Fruit fly (Drosophila melanogaster) whole organism, adult: Measurements from ENCODE around the gene CG15199.

ENCODE experiments used
- CG11617 ChIP-seq: fragments of 200-800 bp; sonication (Bioruptor generic); optimal IDR thresholded peaks from 2 replicates; lab custom pipeline; 2017; ENCODE audit warnings: mild to moderate bottlenecking, missing biosample characterization, missing genetic modification reagents, missing genetic modification characterization
- CG14711 ChIP-seq: fragments of 200-800 bp; sonication (Bioruptor generic); optimal IDR thresholded peaks from 2 replicates; lab custom pipeline; 2018; ENCODE audit warnings: missing biosample characterization, mild to moderate bottlenecking, missing genetic modification characterization, moderate library complexity
- CG1620 ChIP-seq: fragments of 200-800 bp; sonication (Bioruptor generic); optimal IDR thresholded peaks from 2 replicates; lab custom pipeline; 2016; ENCODE audit warnings: missing biosample characterization, missing genetic modification characterization
- CG7045 ChIP-seq: fragments of 200-800 bp; sonication (Bioruptor generic); optimal IDR thresholded peaks from 2 replicates; lab custom pipeline; 2017; ENCODE audit warnings: missing biosample characterization, mild to moderate bottlenecking, missing genetic modification characterization
- Clk ChIP-seq: fragments of 200-800 bp; sonication (Bioruptor generic); optimal IDR thresholded peaks from 2 replicates; lab custom pipeline; 2017; ENCODE audit warnings: missing biosample characterization, missing genetic modification characterization
- Hr96 ChIP-seq: fragments of 200-800 bp; sonication (Bioruptor generic); optimal IDR thresholded peaks from 2 replicates; lab custom pipeline; 2016; ENCODE audit warnings: missing biosample characterization, missing genetic modification characterization
- Mnt ChIP-seq: fragments of 200-800 bp; sonication (Bioruptor generic); optimal IDR thresholded peaks from 2 replicates; lab custom pipeline; 2016; ENCODE audit warnings: missing biosample characterization, mild to moderate bottlenecking, missing genetic modification characterization
- cnc ChIP-seq, 2 experiments: fragments of >200 bp; optimal IDR thresholded peaks; 2 replicates each; lab custom pipeline; 2017
- pad ChIP-seq: fragments of 200-800 bp; sonication (Bioruptor generic); optimal IDR thresholded peaks from 3 replicates; lab custom pipeline; 2017; ENCODE audit warnings: missing biosample characterization, missing genetic modification characterization, mild to moderate bottlenecking, moderate library complexity, missing genetic modification reagents
- tj ChIP-seq: fragments of 200-800 bp; sonication (Bioruptor generic); optimal IDR thresholded peaks from 3 replicates; lab custom pipeline; 2017; ENCODE audit warnings: missing biosample characterization, mild to moderate bottlenecking, missing genetic modification characterization, moderate library complexity
- toe ChIP-seq: fragments of 200-800 bp; sonication (Bioruptor generic); optimal IDR thresholded peaks from 2 replicates; lab custom pipeline; 2016; ENCODE audit warnings: missing biosample characterization, missing genetic modification characterization

dm6 chrX:11108148-11108844 lies 33.3 kb downstream of the CG15199 start, which contains the start of gene Hsp60A:
- TF ChIP-seq tj: peak; percentile 47
- TF ChIP-seq CG1620 (GFP tag; lab: Kevin White, UChicago): peak; percentile 73
- no peak for TF ChIP-seq CG11617 (GFP tag; lab: Kevin White, UChicago)
- TF ChIP-seq Mnt (GFP tag; lab: Kevin White, UChicago): no peak
- no peak for TF ChIP-seq Clk (GFP tag; lab: Kevin White, UChicago)
- TF ChIP-seq Hr96 (GFP tag; lab: Kevin White, UChicago): peak; percentile 56
- TF ChIP-seq toe (GFP tag; lab: Kevin White, UChicago): peak; percentile 33
- TF ChIP-seq CG14711 (tag; lab: Kevin White, UChicago): peak; percentile 58
- TF ChIP-seq CG7045 (GFP tag; lab: Kevin White, UChicago): no peak
- peak; percentile 37 for TF ChIP-seq pad
- TF ChIP-seq cnc (optimal IDR thresholded peaks at IDR 0.05; lab: Kevin White, UChicago): no peak
